Worm (Caenorhabditis elegans) whole organism, young adult: ENCODE measurements around the gene lin-52.

ENCODE experiments used
- B0035.1 ChIP-seq: sonication (generic microtip); optimal IDR thresholded peaks from 2 replicates; lab custom pipeline; 2016; ENCODE audit warnings: missing genetic modification characterization, mild to moderate bottlenecking, missing compliant biosample characterization, missing genotype, missing genetic modification reagents
- F22D6.2 ChIP-seq: sonication (generic microtip); optimal IDR thresholded peaks from 2 replicates; lab custom pipeline; 2016; ENCODE audit warnings: mild to moderate bottlenecking, missing genetic modification characterization, missing compliant biosample characterization
- F23B12.7 ChIP-seq: sonication (generic microtip); optimal IDR thresholded peaks from 2 replicates; lab custom pipeline; 2017; ENCODE audit warnings: missing genetic modification characterization, mild to moderate bottlenecking, missing compliant biosample characterization, antibody characterized with exemption, moderate library complexity; ENCODE audit not compliant: insufficient read depth
- F33H1.4 ChIP-seq: fragments of 200-800 bp; sonication (Bioruptor generic); IDR thresholded peaks from 2 replicates; pipeline ENCODE4 v1.3.6; 2022; ENCODE audit warnings: missing genetic modification reagents, missing genetic modification characterization, missing compliant biosample characterization
- F37B4.10 ChIP-seq: fragments of 200-800 bp; sonication (Bioruptor generic); IDR thresholded peaks from 2 replicates; pipeline ENCODE4 v1.3.6; 2022; ENCODE audit warnings: missing genetic modification characterization, missing compliant biosample characterization
- F55B11.4 ChIP-seq: sonication (generic microtip); optimal IDR thresholded peaks from 2 replicates; lab custom pipeline; 2016; ENCODE audit warnings: missing compliant biosample characterization, missing genetic modification characterization, borderline replicate concordance; ENCODE audit not compliant: insufficient read depth
- F57C9.4 ChIP-seq: sonication (generic microtip); optimal IDR thresholded peaks from 2 replicates; lab custom pipeline; 2017; ENCODE audit warnings: mild to moderate bottlenecking, missing genetic modification characterization, missing compliant biosample characterization
- K11D2.4 ChIP-seq: fragments of 200-800 bp; sonication (Bioruptor generic); IDR thresholded peaks from 2 replicates; pipeline ENCODE4 v1.3.6; 2022; ENCODE audit warnings: missing genetic modification reagents, missing genetic modification characterization, missing compliant biosample characterization
- K12H6.12 ChIP-seq: fragments of 200-800 bp; sonication (Bioruptor generic); optimal IDR thresholded peaks from 2 replicates; lab custom pipeline; 2018; ENCODE audit warnings: mild to moderate bottlenecking, missing genetic modification characterization, missing compliant biosample characterization
- Y53G8AR.9 ChIP-seq: fragments of 200-800 bp; sonication (Bioruptor generic); conservative IDR thresholded peaks from 2 replicates; pipeline ENCODE4 v1.3.6; 2022; ENCODE audit warnings: missing genetic modification reagents, missing genetic modification characterization, missing compliant biosample characterization
- Y79H2A.3 ChIP-seq: fragments of 200-800 bp; sonication (Bioruptor generic); conservative IDR thresholded peaks from 2 replicates; pipeline ENCODE4 v1.3.6; 2022; ENCODE audit warnings: missing genetic modification reagents, missing genetic modification characterization, missing compliant biosample characterization
- Y95B8A.8 ChIP-seq: fragments of 200-800 bp; sonication (Bioruptor generic); IDR thresholded peaks from 2 replicates; pipeline ENCODE4 v1.3.6; 2022; ENCODE audit warnings: missing genetic modification reagents, missing genetic modification characterization, missing compliant biosample characterization
- ZK185.1 ChIP-seq: sonication (generic microtip); optimal IDR thresholded peaks from 2 replicates; lab custom pipeline; 2016; ENCODE audit warnings: mild to moderate bottlenecking, missing genetic modification characterization, missing compliant biosample characterization; ENCODE audit not compliant: poor library complexity, severe bottlenecking
- ama-1 ChIP-seq, 3 experiments: fragments of 150-350 bp in 1 of 3; sonication (generic microtip) in 2 of 3; optimal IDR thresholded peaks; 2 replicates each; lab custom pipeline; 2014 to 2018; ENCODE audit warnings: missing biosample characterization in 2 of 3, missing genetic modification characterization in 2 of 3, missing genetic modification reagents in 2 of 3
- aptf-2 ChIP-seq: fragments of 200-800 bp; sonication (Bioruptor generic); conservative IDR thresholded peaks from 2 replicates; pipeline ENCODE4 v1.3.6; 2022; ENCODE audit warnings: missing genetic modification reagents, missing genetic modification characterization, missing compliant biosample characterization
- aptf-3 ChIP-seq: fragments of 200-800 bp; sonication (Bioruptor generic); IDR thresholded peaks from 2 replicates; pipeline ENCODE4 v1.3.6; 2022; ENCODE audit warnings: missing genetic modification characterization, missing compliant biosample characterization
- bed-1 ChIP-seq: fragments of 200-800 bp; sonication (Bioruptor generic); IDR thresholded peaks from 2 replicates; pipeline ENCODE4 v1.3.6; 2022; ENCODE audit warnings: missing genetic modification reagents, missing genetic modification characterization, missing compliant biosample characterization
- bed-2 ChIP-seq: fragments of 200-800 bp; sonication (Bioruptor generic); IDR thresholded peaks from 2 replicates; pipeline ENCODE4 v1.3.6; 2022; ENCODE audit warnings: missing genetic modification reagents, missing genetic modification characterization, missing compliant biosample characterization
- ceh-40 ChIP-seq: fragments of 200-800 bp; sonication (Bioruptor generic); IDR thresholded peaks from 2 replicates; pipeline ENCODE4 v1.3.6; 2022; ENCODE audit warnings: missing genetic modification characterization, missing compliant biosample characterization
- ceh-58 ChIP-seq: fragments of 200-800 bp; sonication (Bioruptor generic); IDR thresholded peaks from 2 replicates; pipeline ENCODE4 v1.3.6; 2022; ENCODE audit warnings: missing genetic modification characterization, missing compliant biosample characterization
- ceh-79 ChIP-seq: sonication (generic microtip); optimal IDR thresholded peaks from 2 replicates; lab custom pipeline; 2017; ENCODE audit warnings: mild to moderate bottlenecking, missing genetic modification characterization, missing compliant biosample characterization
- dpff-1 ChIP-seq: sonication (generic microtip); optimal IDR thresholded peaks from 2 replicates; lab custom pipeline; 2017; ENCODE audit warnings: mild to moderate bottlenecking, missing genetic modification characterization, missing compliant biosample characterization
- efl-1 ChIP-seq: fragments of 150-350 bp; optimal IDR thresholded peaks from 2 replicates; lab custom pipeline; 2014; ENCODE audit warnings: missing biosample characterization, missing genetic modification reagents, missing genetic modification characterization
- gei-17 ChIP-seq: fragments of 200-800 bp; sonication (Bioruptor generic); optimal IDR thresholded peaks from 2 replicates; lab custom pipeline; 2018; ENCODE audit warnings: mild to moderate bottlenecking, missing genetic modification characterization, missing compliant biosample characterization
- him-1 ChIP-seq: sonication (generic microtip); optimal IDR thresholded peaks from 2 replicates; lab custom pipeline; 2016; ENCODE audit warnings: missing genotype, missing genetic modification reagents, missing genetic modification characterization, missing compliant biosample characterization
- hlh-12 ChIP-seq: sonication (generic microtip); optimal IDR thresholded peaks from 2 replicates; lab custom pipeline; 2016; ENCODE audit warnings: missing genetic modification characterization, missing compliant biosample characterization
- hmg-1.2 ChIP-seq: fragments of 200-800 bp; sonication (Bioruptor generic); IDR thresholded peaks from 2 replicates; pipeline ENCODE4 v1.3.6; 2022; ENCODE audit warnings: missing genetic modification reagents, missing genetic modification characterization, missing compliant biosample characterization
- hmg-20 ChIP-seq: fragments of 200-800 bp; sonication (Bioruptor generic); IDR thresholded peaks from 2 replicates; pipeline ENCODE4 v1.3.6; 2022; ENCODE audit warnings: missing genetic modification reagents, missing genetic modification characterization, missing compliant biosample characterization
- hsf-1 ChIP-seq: fragments of 200-800 bp; sonication (Bioruptor generic); IDR thresholded peaks from 2 replicates; pipeline ENCODE4 v1.3.6; 2022; ENCODE audit warnings: missing genetic modification reagents, missing genetic modification characterization, missing compliant biosample characterization
- let-607 ChIP-seq, 2 experiments: fragments of 200-800 bp in 1 of 2; sonication (Bioruptor generic) in 1 of 2; sonication (generic microtip) in 1 of 2; optimal IDR thresholded peaks; 2 replicates each; lab custom pipeline; 2016 to 2018; ENCODE audit warnings: mild to moderate bottlenecking in 2 of 2, missing compliant biosample characterization in 2 of 2, missing genetic modification characterization in 2 of 2, moderate library complexity in 2 of 2, missing genotype in 1 of 2
- lin-26 ChIP-seq: fragments of 200-800 bp; sonication (Bioruptor generic); IDR thresholded peaks from 2 replicates; pipeline ENCODE4 v1.3.6; 2022; ENCODE audit warnings: missing genetic modification reagents, missing genetic modification characterization, missing compliant biosample characterization
- lin-40 ChIP-seq: sonication (generic microtip); optimal IDR thresholded peaks from 2 replicates; lab custom pipeline; 2016; ENCODE audit warnings: missing genetic modification characterization, mild to moderate bottlenecking, missing compliant biosample characterization, missing genotype, missing genetic modification reagents
- lsl-1 ChIP-seq: fragments of 200-800 bp; sonication (Bioruptor generic); optimal IDR thresholded peaks from 2 replicates; lab custom pipeline; 2018; ENCODE audit warnings: mild to moderate bottlenecking, missing genetic modification characterization, moderate library complexity, missing compliant biosample characterization
- madf-3 ChIP-seq: fragments of 200-800 bp; sonication (Bioruptor generic); IDR thresholded peaks from 2 replicates; pipeline ENCODE4 v1.3.6; 2022; ENCODE audit warnings: missing genetic modification reagents, missing genetic modification characterization, missing compliant biosample characterization
- madf-6 ChIP-seq: fragments of 200-800 bp; sonication (Bioruptor generic); IDR thresholded peaks from 2 replicates; pipeline ENCODE4 v1.3.6; 2022; ENCODE audit warnings: missing genetic modification reagents, missing genetic modification characterization, missing compliant biosample characterization
- mcd-1 ChIP-seq: fragments of 200-800 bp; sonication (Bioruptor generic); IDR thresholded peaks from 2 replicates; pipeline ENCODE4 v1.3.6; 2022; ENCODE audit warnings: missing genetic modification reagents, missing genetic modification characterization, missing compliant biosample characterization
- nfyb-1 ChIP-seq: fragments of 200-800 bp; sonication (Bioruptor generic); IDR thresholded peaks from 2 replicates; pipeline ENCODE4 v1.3.6; 2022; ENCODE audit warnings: missing genetic modification reagents, missing genetic modification characterization, missing compliant biosample characterization
- pha-4 ChIP-seq: fragments of 150-350 bp; sonication (generic microtip); optimal IDR thresholded peaks from 2 replicates; lab custom pipeline; 2014; ENCODE audit warnings: missing biosample characterization, missing genetic modification reagents, missing genetic modification characterization
- rpc-1 ChIP-seq, 2 experiments: fragments of 150-350 bp in 1 of 2; sonication (generic microtip) in 1 of 2; optimal IDR thresholded peaks; 2 replicates each; lab custom pipeline; 2014 to 2018; ENCODE audit warnings: missing biosample characterization in 1 of 2, missing genetic modification characterization in 1 of 2, missing genetic modification reagents in 1 of 2, missing genotype in 1 of 2
- sdz-38 ChIP-seq: sonication (generic microtip); optimal IDR thresholded peaks from 2 replicates; lab custom pipeline; 2016; ENCODE audit warnings: missing genotype, missing genetic modification characterization, missing compliant biosample characterization
- tlf-1 ChIP-seq: fragments of 200-800 bp; sonication (Bioruptor generic); optimal IDR thresholded peaks from 2 replicates; lab custom pipeline; 2018; ENCODE audit warnings: mild to moderate bottlenecking, missing genetic modification characterization, missing compliant biosample characterization
- xnd-1 ChIP-seq: sonication (generic microtip); optimal IDR thresholded peaks from 2 replicates; lab custom pipeline; 2016; ENCODE audit warnings: missing genotype, missing genetic modification reagents, missing genetic modification characterization, missing compliant biosample characterization
- zfh-2 ChIP-seq: fragments of 200-800 bp; sonication (Bioruptor generic); conservative IDR thresholded peaks from 2 replicates; pipeline ENCODE4 v1.3.6; 2022; ENCODE audit warnings: missing genetic modification reagents, missing genetic modification characterization, missing compliant biosample characterization
- ztf-28 ChIP-seq: fragments of 200-800 bp; sonication (Bioruptor generic); IDR thresholded peaks from 2 replicates; pipeline ENCODE4 v1.3.6; 2022; ENCODE audit warnings: missing genetic modification reagents, missing genetic modification characterization, missing compliant biosample characterization
- ztf-3 ChIP-seq: fragments of 200-800 bp; sonication (Bioruptor generic); optimal IDR thresholded peaks from 2 replicates; lab custom pipeline; 2018; ENCODE audit warnings: mild to moderate bottlenecking, missing genetic modification characterization, missing compliant biosample characterization

lin-52 gene

ce11 chrIII:9859133-9859775 lies 34.7 kb upstream of the lin-52 start, which contains the start of gene gpdh-2:
TSS of gene gpdh-2 (minus strand) at chrIII:9859183.
- TF ChIP-seq Y79H2A.3 (no peak), nfyb-1 (no peak), lsl-1 (GFP tag; lab: Kevin White, UChicago) (peak; percentile 69), F22D6.2 (tag; lab: Kevin White, UChicago) (no peak), F57C9.4 (tag; lab: Kevin White, UChicago) (no peak), Y95B8A.8 (no peak), ZK185.1 (no peak), mcd-1 (no peak), aptf-2 (no peak), lin-26 (no peak), zfh-2 (GFP tag; lab: Robert Waterston, UW) (no peak), Y53G8AR.9 (GFP tag; lab: Robert Waterston, UW) (no peak), F55B11.4 (no peak), him-1 (no peak), ceh-40 (GFP tag; lab: Robert Waterston, UW) (no peak), ceh-79 (tag; lab: Kevin White, UChicago) (no peak), rpc-1 (optimal IDR thresholded peaks at IDR 0.05; lab: Kevin White, UChicago) (no peak), rpc-1 (tag; optimal IDR thresholded peaks at IDR 0.05; lab: Kevin White, UChicago) (no peak), ztf-28 (no peak), lin-40 (no peak), xnd-1 (tag; lab: Kevin White, UChicago) (peak; percentile 24), bed-1 (GFP tag; lab: Robert Waterston, UW) (no peak), ztf-3 (GFP tag; lab: Kevin White, UChicago) (no peak), B0035.1 (tag; lab: Kevin White, UChicago) (no peak), ama-1 (optimal IDR thresholded peaks at IDR 0.05; lab: Kevin White, UChicago) (no peak), ama-1 (GFP tag; optimal IDR thresholded peaks at IDR 0.05; lab: Kevin White, UChicago) (no peak), madf-3 (no peak), F37B4.10 (GFP tag; lab: Robert Waterston, UW) (no peak), bed-2 (GFP tag; lab: Robert Waterston, UW) (no peak), hmg-1.2 (GFP tag; lab: Robert Waterston, UW) (peak; percentile 15; the same call in 1 of the 2 replicates), dpff-1 (tag; lab: Kevin White, UChicago) (no peak), aptf-3 (no peak), tlf-1 (no peak), F33H1.4 (peak; percentile 46; the same call in 1 of the 2 replicates), let-607 (tag; optimal IDR thresholded peaks at IDR 0.05; lab: Kevin White, UChicago) (no peak), sdz-38 (tag; lab: Kevin White, UChicago) (no peak), pha-4 (tag; lab: Kevin White, UChicago) (no peak), efl-1 (GFP tag; lab: Kevin White, UChicago) (peak; percentile 37), hsf-1 (GFP tag; lab: Robert Waterston, UW) (no peak), ceh-58 (GFP tag; lab: Robert Waterston, UW) (no peak), F23B12.7 (tag; lab: Kevin White, UChicago) (no peak), K11D2.4 (GFP tag; lab: Robert Waterston, UW) (no peak), madf-6 (GFP tag; lab: Robert Waterston, UW) (peak; percentile 74; the same call in 1 of the 2 replicates), gei-17 (GFP tag; lab: Kevin White, UChicago) (no peak), hlh-12 (tag; lab: Kevin White, UChicago) (no peak), hmg-20 (GFP tag; lab: Robert Waterston, UW) (no peak), K12H6.12 (tag; lab: Kevin White, UChicago) (no peak)
